Worm (Caenorhabditis elegans) whole organism, early embryonic: Measurements from ENCODE around the gene aagr-1.

Experiments used
- F13C5.2 ChIP-seq: sonication (generic microtip); optimal IDR thresholded peaks from 2 replicates; lab custom pipeline; 2017; ENCODE audit warnings: mild to moderate bottlenecking, missing genetic modification characterization, inconsistent platforms, missing compliant biosample characterization
- aly-1 ChIP-seq: sonication (generic microtip); optimal IDR thresholded peaks from 2 replicates; lab custom pipeline; 2016; ENCODE audit warnings: missing genetic modification characterization, missing compliant biosample characterization
- ama-1 ChIP-seq: fragments of 150-350 bp; optimal IDR thresholded peaks from 2 replicates; lab custom pipeline; 2014
- ceh-36 ChIP-seq: sonication (generic microtip); optimal IDR thresholded peaks from 2 replicates; lab custom pipeline; 2016; ENCODE audit warnings: missing genetic modification characterization, inconsistent platforms, missing compliant biosample characterization
- ets-7 ChIP-seq: sonication (generic microtip); optimal IDR thresholded peaks from 2 replicates; lab custom pipeline; 2016; ENCODE audit warnings: missing genotype, missing genetic modification characterization, missing compliant biosample characterization
- flt-1 ChIP-seq: fragments of 200-800 bp; sonication (Bioruptor generic); IDR thresholded peaks from 2 replicates; pipeline ENCODE4 v1.3.6; 2022; ENCODE audit warnings: missing genetic modification characterization, missing compliant biosample characterization
- hmbx-1 ChIP-seq: sonication (generic microtip); optimal IDR thresholded peaks from 2 replicates; lab custom pipeline; 2016; ENCODE audit warnings: mild to moderate bottlenecking, missing genetic modification characterization, missing compliant biosample characterization
- hmg-4 ChIP-seq: fragments of 200-800 bp; sonication (Bioruptor generic); optimal IDR thresholded peaks from 2 replicates; lab custom pipeline; 2018; ENCODE audit warnings: mild to moderate bottlenecking, missing genetic modification characterization, missing compliant biosample characterization
- hnd-1 ChIP-seq: sonication (generic microtip); optimal IDR thresholded peaks from 2 replicates; lab custom pipeline; 2016; ENCODE audit warnings: missing genetic modification characterization, missing compliant biosample characterization
- pes-1 ChIP-seq: fragments of 200-800 bp; sonication (Bioruptor generic); IDR thresholded peaks from 2 replicates; pipeline ENCODE4 v1.3.6; 2022; ENCODE audit warnings: missing genetic modification reagents, missing genetic modification characterization, missing compliant biosample characterization
- scrt-1 ChIP-seq: fragments of 200-800 bp; sonication (Bioruptor generic); IDR thresholded peaks from 2 replicates; pipeline ENCODE4 v1.3.6; 2022; ENCODE audit warnings: missing genetic modification characterization, missing compliant biosample characterization
- tbx-37 ChIP-seq: fragments of 200-800 bp; sonication (Bioruptor generic); conservative IDR thresholded peaks from 2 replicates; pipeline ENCODE4 v1.3.6; 2022; ENCODE audit warnings: missing genetic modification reagents, missing genetic modification characterization, missing compliant biosample characterization
- tra-4 ChIP-seq: sonication (generic microtip); optimal IDR thresholded peaks from 2 replicates; lab custom pipeline; 2017; ENCODE audit warnings: missing genetic modification characterization, missing compliant biosample characterization

- TF ChIP-seq scrt-1 (GFP tag; lab: Robert Waterston, UW) (no peak), hmg-4 (GFP tag; lab: Kevin White, UChicago) (no peak), ama-1 (lab: Kevin White, UChicago) (no peak), flt-1 (no peak), pes-1 (no peak), hnd-1 (tag; lab: Kevin White, UChicago) (no peak), tra-4 (tag; lab: Kevin White, UChicago) (no peak), ets-7 (no peak), tbx-37 (GFP tag; lab: Robert Waterston, UW) (no peak), aly-1 (tag; lab: Kevin White, UChicago) (no peak), F13C5.2 (no peak), ceh-36 (no peak), hmbx-1 (tag; lab: Kevin White, UChicago) (no peak)
Measured at ce11 chrIV:8366295-8366694, at the start of gene aagr-1.
